Fruit fly (Drosophila melanogaster) whole organism, embryonic: Measurements from ENCODE around the gene CG42449.

ENCODE experiments used
- Asciz ChIP-seq: fragments of 200-800 bp; sonication (Bioruptor generic); optimal IDR thresholded peaks from 2 replicates; lab custom pipeline; 2017; ENCODE audit warnings: missing biosample characterization, mild to moderate bottlenecking, missing genetic modification characterization, missing genetic modification reagents
- Atf6 ChIP-seq: fragments of 200-800 bp; sonication (Bioruptor generic); IDR thresholded peaks from 2 replicates; pipeline ENCODE4 v1.3.6; 2022; ENCODE audit warnings: missing biosample characterization, missing genetic modification characterization
- CG10147 ChIP-seq: fragments of 200-800 bp; sonication (Bioruptor generic); optimal IDR thresholded peaks from 2 replicates; lab custom pipeline; 2019; ENCODE audit warnings: missing biosample characterization, mild to moderate bottlenecking, missing genetic modification characterization, moderate library complexity
- CG1024 ChIP-seq: fragments of 200-800 bp; sonication (Bioruptor generic); IDR thresholded peaks from 2 replicates; pipeline ENCODE4 v1.3.6; 2022; ENCODE audit warnings: missing biosample characterization, missing genetic modification characterization
- CG11085 ChIP-seq: fragments of 200-800 bp; sonication (Bioruptor generic); IDR thresholded peaks from 2 replicates; pipeline ENCODE4 v1.3.6; 2022; ENCODE audit warnings: missing biosample characterization, missing genetic modification characterization
- CG11456 ChIP-seq: fragments of 200-800 bp; sonication (Bioruptor generic); IDR thresholded peaks from 3 replicates; pipeline ENCODE4 v1.3.6; 2022; ENCODE audit warnings: missing biosample characterization, missing genetic modification characterization
- CG11723 ChIP-seq: fragments of 200-800 bp; sonication (Bioruptor generic); optimal IDR thresholded peaks from 2 replicates; lab custom pipeline; 2017; ENCODE audit warnings: missing biosample characterization, mild to moderate bottlenecking, missing genetic modification characterization
- CG13624 ChIP-seq: fragments of 200-800 bp; sonication (Bioruptor generic); optimal IDR thresholded peaks from 2 replicates; lab custom pipeline; 2016; ENCODE audit warnings: missing biosample characterization, missing genetic modification characterization
- CG15601 ChIP-seq: fragments of 200-800 bp; sonication (Bioruptor generic); optimal IDR thresholded peaks from 3 replicates; lab custom pipeline; 2019; ENCODE audit warnings: missing biosample characterization, mild to moderate bottlenecking, missing genetic modification characterization, moderate library complexity
- CG30403 ChIP-seq: fragments of 200-800 bp; sonication (Bioruptor generic); optimal IDR thresholded peaks from 3 replicates; lab custom pipeline; 2016; ENCODE audit warnings: missing biosample characterization, missing genetic modification characterization
- CG31365 ChIP-seq: fragments of 200-800 bp; sonication (Bioruptor generic); optimal IDR thresholded peaks from 2 replicates; lab custom pipeline; 2018; ENCODE audit warnings: missing biosample characterization, mild to moderate bottlenecking, missing genetic modification characterization
- CG3838 ChIP-seq: fragments of 200-800 bp; sonication (Bioruptor generic); optimal IDR thresholded peaks from 3 replicates; lab custom pipeline; 2016; ENCODE audit warnings: missing biosample characterization, missing genetic modification characterization
- CG4328 ChIP-seq: fragments of 200-800 bp; sonication (Bioruptor generic); optimal IDR thresholded peaks from 3 replicates; lab custom pipeline; 2017; ENCODE audit warnings: missing biosample characterization, missing genetic modification reagents, missing genetic modification characterization
- CG4854 ChIP-seq: fragments of 200-800 bp; sonication (Bioruptor generic); optimal IDR thresholded peaks from 2 replicates; lab custom pipeline; 2016; ENCODE audit warnings: missing biosample characterization, missing genetic modification characterization, inconsistent platforms
- CG7963 ChIP-seq: fragments of 200-800 bp; sonication (Bioruptor generic); IDR thresholded peaks from 3 replicates; pipeline ENCODE4 v1.3.6; 2022; ENCODE audit warnings: missing biosample characterization, missing genetic modification characterization; ENCODE audit not compliant: partially characterized antibody
- CG7987 ChIP-seq: fragments of 200-800 bp; sonication (Bioruptor generic); optimal IDR thresholded peaks from 2 replicates; lab custom pipeline; 2018; ENCODE audit warnings: missing biosample characterization, mild to moderate bottlenecking, missing genetic modification characterization, moderate library complexity
- CG9817 ChIP-seq: fragments of 200-800 bp; sonication (Bioruptor generic); optimal IDR thresholded peaks from 2 replicates; lab custom pipeline; 2018; ENCODE audit warnings: missing biosample characterization, mild to moderate bottlenecking, missing genetic modification characterization, moderate library complexity
- CG9876 ChIP-seq: fragments of 200-800 bp; sonication (Bioruptor generic); optimal IDR thresholded peaks from 2 replicates; lab custom pipeline; 2016; ENCODE audit warnings: missing biosample characterization, missing genetic modification characterization
- Camta ChIP-seq: fragments of 200-800 bp; sonication (Bioruptor generic); optimal IDR thresholded peaks from 2 replicates; lab custom pipeline; 2016; ENCODE audit warnings: missing biosample characterization, missing genetic modification characterization
- CkIIα-i1 ChIP-seq: fragments of 200-800 bp; sonication (Bioruptor generic); IDR thresholded peaks from 2 replicates; pipeline ENCODE4 v1.3.6; 2022; ENCODE audit warnings: missing biosample characterization, missing genetic modification characterization
- D19A ChIP-seq: fragments of 200-800 bp; optimal IDR thresholded peaks from 3 replicates; lab custom pipeline; 2019; ENCODE audit warnings: missing biosample characterization, mild to moderate bottlenecking, missing genetic modification characterization, moderate library complexity
- Drgx ChIP-seq: fragments of 200-800 bp; sonication (Bioruptor generic); IDR thresholded peaks from 2 replicates; pipeline ENCODE4 v1.3.6; 2022; ENCODE audit warnings: missing biosample characterization, missing genetic modification characterization
- Hr39 ChIP-seq: fragments of >200 bp; optimal IDR thresholded peaks from 2 replicates; lab custom pipeline; 2017
- Hr51 ChIP-seq, 2 experiments: fragments of 200-800 bp; sonication (Bioruptor generic); optimal IDR thresholded peaks; 2 replicates in 1 of 2; 3 replicates in 1 of 2; lab custom pipeline; 2016 to 2018; ENCODE audit warnings: missing biosample characterization in 2 of 2, missing genetic modification characterization in 2 of 2, mild to moderate bottlenecking in 1 of 2, moderate library complexity in 1 of 2
- Myb ChIP-seq: fragments of 200-800 bp; sonication (Bioruptor generic); optimal IDR thresholded peaks from 2 replicates; lab custom pipeline; 2016; ENCODE audit warnings: missing biosample characterization, missing genetic modification characterization
- NC2β ChIP-seq: fragments of 200-800 bp; sonication (Bioruptor generic); optimal IDR thresholded peaks from 2 replicates; lab custom pipeline; 2016; ENCODE audit warnings: missing biosample characterization, missing genetic modification characterization
- Opbp ChIP-seq: fragments of 200-800 bp; sonication (Bioruptor generic); IDR thresholded peaks from 3 replicates; pipeline ENCODE4 v1.3.6; 2022; ENCODE audit warnings: missing biosample characterization, missing genetic modification characterization; ENCODE audit not compliant: partially characterized antibody
- Rx ChIP-seq: fragments of 200-800 bp; sonication (Bioruptor generic); IDR thresholded peaks from 2 replicates; pipeline ENCODE4 v1.3.6; 2022; ENCODE audit warnings: missing biosample characterization, missing genetic modification characterization
- Sox100B ChIP-seq: fragments of 200-800 bp; sonication (Bioruptor generic); optimal IDR thresholded peaks from 3 replicates; lab custom pipeline; 2018; ENCODE audit warnings: missing biosample characterization, mild to moderate bottlenecking, missing genetic modification characterization
- Taf1 ChIP-seq: fragments of 200-800 bp; sonication (Bioruptor generic); IDR thresholded peaks from 2 replicates; pipeline ENCODE4 v1.3.6; 2022; ENCODE audit warnings: missing biosample characterization, missing genetic modification characterization
- amos ChIP-seq: fragments of 200-800 bp; sonication (Bioruptor generic); IDR thresholded peaks from 2 replicates; pipeline ENCODE4 v1.3.6; 2022; ENCODE audit warnings: missing biosample characterization, missing genetic modification characterization; ENCODE audit not compliant: partially characterized antibody
- caup ChIP-seq: fragments of 200-800 bp; sonication (Bioruptor generic); optimal IDR thresholded peaks from 3 replicates; lab custom pipeline; 2017; ENCODE audit warnings: missing biosample characterization, mild to moderate bottlenecking, missing genetic modification characterization, moderate library complexity; ENCODE audit not compliant: severe bottlenecking
- cg ChIP-seq: fragments of 200-800 bp; sonication (Bioruptor generic); optimal IDR thresholded peaks from 3 replicates; lab custom pipeline; 2019; ENCODE audit warnings: missing biosample characterization, mild to moderate bottlenecking, missing genetic modification characterization, moderate library complexity
- chm ChIP-seq: fragments of 200-800 bp; sonication (Bioruptor generic); IDR thresholded peaks from 2 replicates; pipeline ENCODE4 v1.3.6; 2022; ENCODE audit warnings: missing biosample characterization, missing genetic modification characterization
- emc ChIP-seq: fragments of 200-800 bp; sonication (Bioruptor generic); optimal IDR thresholded peaks from 2 replicates; lab custom pipeline; 2016; ENCODE audit warnings: missing biosample characterization, missing genetic modification characterization
- fd102C ChIP-seq: fragments of 200-800 bp; sonication (Bioruptor generic); optimal IDR thresholded peaks from 2 replicates; lab custom pipeline; 2018; ENCODE audit warnings: missing biosample characterization, mild to moderate bottlenecking, missing genetic modification characterization, moderate library complexity
- fd64A ChIP-seq: fragments of 200-800 bp; sonication (Bioruptor generic); optimal IDR thresholded peaks from 3 replicates; lab custom pipeline; 2018; ENCODE audit warnings: missing biosample characterization, mild to moderate bottlenecking, missing genetic modification characterization
- gt ChIP-seq: fragments of 200-800 bp; sonication (Bioruptor generic); IDR thresholded peaks from 2 replicates; pipeline ENCODE4 v1.3.6; 2022; ENCODE audit warnings: missing biosample characterization, missing genetic modification characterization
- lola ChIP-seq, 3 experiments: fragments of >200 bp in 2 of 3; fragments of 200-800 bp in 1 of 3; sonication (Bioruptor generic) in 1 of 3; optimal IDR thresholded peaks; 2 replicates each; lab custom pipeline; 2017 to 2019; ENCODE audit warnings: missing biosample characterization in 3 of 3, missing genetic modification characterization in 3 of 3, mild to moderate bottlenecking in 1 of 3, moderate library complexity in 1 of 3
- maf-S ChIP-seq: fragments of 200-800 bp; sonication (Bioruptor generic); optimal IDR thresholded peaks from 2 replicates; lab custom pipeline; 2016; ENCODE audit warnings: missing biosample characterization, missing genetic modification characterization
- nmo ChIP-seq: fragments of 200-800 bp; sonication (Bioruptor generic); optimal IDR thresholded peaks from 2 replicates; lab custom pipeline; 2018; ENCODE audit warnings: missing biosample characterization, mild to moderate bottlenecking, missing genetic modification characterization, moderate library complexity
- pum ChIP-seq: fragments of 200-800 bp; sonication (Bioruptor generic); optimal IDR thresholded peaks from 2 replicates; lab custom pipeline; 2016; ENCODE audit warnings: missing biosample characterization, missing genetic modification characterization
- salm ChIP-seq: fragments of 200-800 bp; sonication (Bioruptor generic); optimal IDR thresholded peaks from 2 replicates; lab custom pipeline; 2018; ENCODE audit warnings: missing biosample characterization, mild to moderate bottlenecking, missing genetic modification characterization
- sc ChIP-seq, 3 experiments: fragments of >200 bp in 2 of 3; fragments of 200-800 bp in 1 of 3; sonication (Bioruptor generic) in 1 of 3; optimal IDR thresholded peaks; 2 replicates in 2 of 3; 3 replicates in 1 of 3; lab custom pipeline; 2017; ENCODE audit warnings: mild to moderate bottlenecking in 1 of 3, missing biosample characterization in 1 of 3, missing genetic modification characterization in 1 of 3, missing genetic modification reagents in 1 of 3
- scrt ChIP-seq: fragments of 200-800 bp; sonication (Bioruptor generic); optimal IDR thresholded peaks from 2 replicates; lab custom pipeline; 2018; ENCODE audit warnings: missing biosample characterization, mild to moderate bottlenecking, missing genetic modification characterization, moderate library complexity
- ssp ChIP-seq: fragments of 200-800 bp; sonication (Bioruptor generic); IDR thresholded peaks from 2 replicates; pipeline ENCODE4 v1.3.6; 2022; ENCODE audit warnings: missing biosample characterization, missing genetic modification characterization
- tna ChIP-seq: fragments of 200-800 bp; sonication (Bioruptor generic); IDR thresholded peaks from 2 replicates; pipeline ENCODE4 v1.3.6; 2022; ENCODE audit warnings: missing biosample characterization, missing genetic modification characterization; ENCODE audit not compliant: partially characterized antibody
- ttk ChIP-seq: fragments of 200-800 bp; sonication (Bioruptor generic); IDR thresholded peaks from 2 replicates; pipeline ENCODE4 v2.1.2; 2022; ENCODE audit warnings: missing biosample characterization, missing genetic modification characterization
- yki ChIP-seq: fragments of >200 bp; optimal IDR thresholded peaks from 3 replicates; lab custom pipeline; 2018

The CG42449 gene

DNA sequence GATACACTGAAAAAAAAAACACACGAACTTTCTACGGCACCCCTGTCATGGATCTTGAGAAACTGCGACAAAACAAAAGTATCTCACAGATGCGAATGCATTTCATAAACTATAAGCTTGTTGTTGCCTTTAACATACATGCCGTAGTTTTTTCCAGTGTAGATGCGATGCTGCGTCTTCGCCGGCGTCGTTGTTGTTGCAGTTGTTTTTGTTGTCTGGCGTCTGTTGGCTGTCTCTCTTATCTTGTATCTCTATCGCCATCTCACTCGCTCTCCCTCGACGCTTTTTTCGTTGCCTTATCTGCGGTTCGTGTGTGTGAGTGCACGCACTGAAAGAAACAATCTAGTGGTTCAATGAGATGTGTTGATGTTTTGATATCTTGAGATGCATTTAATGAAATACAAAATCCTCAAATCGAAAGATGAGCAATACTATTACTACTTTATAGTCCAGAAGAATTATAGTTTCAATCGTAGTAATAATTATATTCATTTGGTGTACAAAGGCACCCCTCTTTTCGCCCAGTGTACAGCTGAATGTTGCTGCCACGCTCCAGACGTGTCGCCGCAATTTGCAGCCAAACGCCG, 13.5 kb downstream of the CG42449 start (continued):
- peak in 2 of 3 experiments; percentile 3 to 92 for TF ChIP-seq lola (GFP tag; optimal IDR thresholded peaks at IDR 0.05; lab: Kevin White, UChicago)
- peak; percentile 93 for TF ChIP-seq caup
- peak; percentile 96 for TF ChIP-seq ttk (GFP tag; lab: Robert Waterston, UW)
- TF ChIP-seq fd102C: peak; percentile 90
- TF ChIP-seq sc (optimal IDR thresholded peaks at IDR 0.05; lab: Kevin White, UChicago): no peak
- peak; percentile 68 for TF ChIP-seq sc (GFP tag; optimal IDR thresholded peaks at IDR 0.05; lab: Kevin White, UChicago)
- peak; percentile 97 for TF ChIP-seq maf-S (GFP tag; lab: Kevin White, UChicago)
- TF ChIP-seq NC2β: peak; percentile 96
- peak; percentile 89 for TF ChIP-seq CkIIα-i1 (GFP tag; lab: Robert Waterston, UW)
- peak; percentile 91 for TF ChIP-seq CG3838
- peak; percentile 69 for TF ChIP-seq D19A (tag; lab: Kevin White, UChicago)
- TF ChIP-seq Asciz: peak; percentile 89
- TF ChIP-seq fd64A (GFP tag; lab: Kevin White, UChicago): peak; percentile 84
- TF ChIP-seq pum (GFP tag; lab: Kevin White, UChicago): peak; percentile 97
- TF ChIP-seq CG10147 (GFP tag; lab: Kevin White, UChicago): peak; percentile 83
- peak; percentile 95 for TF ChIP-seq nmo (GFP tag; lab: Kevin White, UChicago)
- TF ChIP-seq CG13624 (GFP tag; lab: Kevin White, UChicago): peak; percentile 97
- no peak for TF ChIP-seq amos (GFP tag; lab: Robert Waterston, UW)
- TF ChIP-seq emc (GFP tag; lab: Kevin White, UChicago): peak; percentile 95
- peak; percentile 91 for TF ChIP-seq CG4328 (GFP tag; lab: Kevin White, UChicago)
- peak; percentile 91 for TF ChIP-seq Sox100B
- peak; percentile 90 for TF ChIP-seq Myb
- peak; percentile 82 for TF ChIP-seq cg (GFP tag; lab: Kevin White, UChicago)
- peak; percentile 98 for TF ChIP-seq CG9876 (GFP tag; lab: Kevin White, UChicago)
- no peak for TF ChIP-seq CG7963
- TF ChIP-seq CG11085: peak; percentile 86
- TF ChIP-seq Atf6 (GFP tag; lab: Robert Waterston, UW): peak; percentile 88
- peak; percentile 93 for TF ChIP-seq CG9817
- peak; percentile 88 for TF ChIP-seq CG15601 (tag; lab: Kevin White, UChicago)
- peak; percentile 63; the same call in 1 of the 2 replicates for TF ChIP-seq Taf1 (GFP tag; lab: Robert Waterston, UW)
- TF ChIP-seq Rx (GFP tag; lab: Robert Waterston, UW): peak; percentile 97
- peak; percentile 87 for TF ChIP-seq CG7987
- TF ChIP-seq salm (tag; lab: Kevin White, UChicago): peak; percentile 89
- peak; percentile 86 for TF ChIP-seq CG4854 (GFP tag; lab: Kevin White, UChicago)
- no peak for TF ChIP-seq Opbp (GFP tag; lab: Robert Waterston, UW)
- no peak for TF ChIP-seq yki
- TF ChIP-seq Hr51 (GFP tag; optimal IDR thresholded peaks at IDR 0.05; lab: Kevin White, UChicago): peak; percentile 93 to 96
- peak; percentile 97 for TF ChIP-seq CG30403 (GFP tag; lab: Kevin White, UChicago)
- no peak for TF ChIP-seq Hr39 (lab: Kevin White, UChicago)
- peak; percentile 96 for TF ChIP-seq CG1024 (GFP tag; lab: Robert Waterston, UW)
- TF ChIP-seq ssp (GFP tag; lab: Robert Waterston, UW): peak; percentile 85
- peak; percentile 97 for TF ChIP-seq Camta (GFP tag; lab: Kevin White, UChicago)
- peak; percentile 96 for TF ChIP-seq CG11456 (GFP tag; lab: Robert Waterston, UW)
- peak; percentile 90 for TF ChIP-seq scrt (GFP tag; lab: Kevin White, UChicago)
- TF ChIP-seq Drgx: peak; percentile 96
- TF ChIP-seq CG11723 (GFP tag; lab: Kevin White, UChicago): peak; percentile 94
- peak; percentile 80 for TF ChIP-seq CG31365 (tag; lab: Kevin White, UChicago)
- TF ChIP-seq gt (GFP tag; lab: Robert Waterston, UW): peak; percentile 83
- TF ChIP-seq chm (GFP tag; lab: Robert Waterston, UW): peak; percentile 96
- no peak for TF ChIP-seq tna (GFP tag; lab: Robert Waterston, UW)
